Fruit fly (Drosophila melanogaster) whole organism, embryonic: ENCODE data around the gene Nopp140.

Source experiments
- CG12769 ChIP-seq: fragments of 200-800 bp; sonication (Bioruptor generic); optimal IDR thresholded peaks from 2 replicates; lab custom pipeline; 2019; ENCODE audit warnings: missing biosample characterization, mild to moderate bottlenecking, missing genetic modification characterization, moderate library complexity
- CG12942 ChIP-seq: fragments of 200-800 bp; sonication (Bioruptor generic); optimal IDR thresholded peaks from 3 replicates; lab custom pipeline; 2016; ENCODE audit warnings: missing biosample characterization, missing genetic modification characterization
- CG1602 ChIP-seq: fragments of 200-800 bp; sonication (Bioruptor generic); optimal IDR thresholded peaks from 3 replicates; lab custom pipeline; 2016; ENCODE audit warnings: missing biosample characterization, missing genetic modification characterization
- CG17829 ChIP-seq: fragments of 200-800 bp; optimal IDR thresholded peaks from 2 replicates; lab custom pipeline; 2019; ENCODE audit warnings: missing biosample characterization, mild to moderate bottlenecking, missing genetic modification characterization, moderate library complexity
- CG18619 ChIP-seq: fragments of 200-800 bp; sonication (Bioruptor generic); optimal IDR thresholded peaks from 3 replicates; lab custom pipeline; 2017; ENCODE audit warnings: missing biosample characterization, mild to moderate bottlenecking, missing genetic modification characterization
- CG2202 ChIP-seq: fragments of 200-800 bp; sonication (Bioruptor generic); optimal IDR thresholded peaks from 2 replicates; lab custom pipeline; 2018; ENCODE audit warnings: missing biosample characterization, mild to moderate bottlenecking, missing genetic modification characterization
- CG2712 ChIP-seq: fragments of 200-800 bp; optimal IDR thresholded peaks from 3 replicates; lab custom pipeline; 2019; ENCODE audit warnings: missing biosample characterization, mild to moderate bottlenecking, missing genetic modification characterization, moderate library complexity
- CG31224 ChIP-seq: fragments of 200-800 bp; sonication (Bioruptor generic); IDR thresholded peaks from 2 replicates; pipeline ENCODE4 v1.3.6; 2022; ENCODE audit warnings: missing biosample characterization, missing genetic modification characterization
- CG32532 ChIP-seq: fragments of 200-800 bp; sonication (Bioruptor generic); IDR thresholded peaks from 2 replicates; pipeline ENCODE4 v1.3.6; 2022; ENCODE audit warnings: missing biosample characterization, missing genetic modification characterization
- CG32767 ChIP-seq: fragments of 200-800 bp; sonication (Bioruptor generic); IDR thresholded peaks from 2 replicates; pipeline ENCODE4 v1.3.6; 2022; ENCODE audit warnings: missing biosample characterization, missing genetic modification characterization
- CG3407 ChIP-seq: fragments of 200-800 bp; sonication (Bioruptor generic); optimal IDR thresholded peaks from 2 replicates; lab custom pipeline; 2018; ENCODE audit warnings: missing biosample characterization, mild to moderate bottlenecking, missing genetic modification characterization
- CG3726 ChIP-seq: fragments of 200-800 bp; sonication (Bioruptor generic); IDR thresholded peaks from 3 replicates; pipeline ENCODE4, ENCODE4 v1.3.6; 2022; ENCODE audit warnings: missing biosample characterization, missing genetic modification characterization
- CG3847 ChIP-seq: fragments of 200-800 bp; sonication (Bioruptor generic); IDR thresholded peaks from 2 replicates; pipeline ENCODE4 v1.3.6; 2022; ENCODE audit warnings: missing biosample characterization, missing genetic modification characterization
- CG4424 ChIP-seq: fragments of 200-800 bp; sonication (Bioruptor generic); optimal IDR thresholded peaks from 3 replicates; lab custom pipeline; 2016; ENCODE audit warnings: missing biosample characterization, missing genetic modification characterization
- CG4730 ChIP-seq: fragments of 200-800 bp; sonication (Bioruptor generic); IDR thresholded peaks from 2 replicates; pipeline ENCODE4 v1.3.6; 2022; ENCODE audit warnings: missing biosample characterization, missing genetic modification characterization
- CG6689 ChIP-seq: fragments of 200-800 bp; sonication (Bioruptor generic); IDR thresholded peaks from 2 replicates; pipeline ENCODE4 v1.3.6; 2022; ENCODE audit warnings: missing biosample characterization, missing genetic modification characterization
- CG6854 ChIP-seq: fragments of 200-800 bp; sonication (Bioruptor generic); optimal IDR thresholded peaks from 3 replicates; lab custom pipeline; 2017; ENCODE audit warnings: missing biosample characterization, mild to moderate bottlenecking, missing genetic modification characterization
- CG7357 ChIP-seq: fragments of 200-800 bp; sonication (Bioruptor generic); IDR thresholded peaks from 3 replicates; pipeline ENCODE4 v1.3.6; 2022; ENCODE audit warnings: missing biosample characterization, missing genetic modification characterization
- CG8359 ChIP-seq: fragments of 200-800 bp; sonication (Bioruptor generic); optimal IDR thresholded peaks from 2 replicates; lab custom pipeline; 2017; ENCODE audit warnings: missing biosample characterization, mild to moderate bottlenecking, missing genetic modification characterization, borderline replicate concordance
- CG8765 ChIP-seq: fragments of 200-800 bp; sonication (Bioruptor generic); IDR thresholded peaks from 2 replicates; pipeline ENCODE4 v1.3.6; 2022; ENCODE audit warnings: missing biosample characterization, missing genetic modification characterization
- CG8924 ChIP-seq: fragments of 200-800 bp; optimal IDR thresholded peaks from 3 replicates; lab custom pipeline; 2019; ENCODE audit warnings: missing biosample characterization, mild to moderate bottlenecking, missing genetic modification characterization, moderate library complexity
- CG9817 ChIP-seq: fragments of 200-800 bp; sonication (Bioruptor generic); optimal IDR thresholded peaks from 2 replicates; lab custom pipeline; 2018; ENCODE audit warnings: missing biosample characterization, mild to moderate bottlenecking, missing genetic modification characterization, moderate library complexity
- D ChIP-seq, 2 experiments: fragments of 200-800 bp in 1 of 2; fragments of >200 bp in 1 of 2; sonication (Bioruptor generic) in 1 of 2; optimal IDR thresholded peaks; 2 replicates in 1 of 2; 3 replicates in 1 of 2; lab custom pipeline; 2017; ENCODE audit warnings: mild to moderate bottlenecking in 1 of 2, missing biosample characterization in 1 of 2, missing genetic modification characterization in 1 of 2, missing genetic modification reagents in 1 of 2
- D19B ChIP-seq: fragments of 200-800 bp; sonication (Bioruptor generic); optimal IDR thresholded peaks from 2 replicates; lab custom pipeline; 2017; ENCODE audit warnings: missing biosample characterization, mild to moderate bottlenecking, missing genetic modification characterization
- Dbx ChIP-seq: fragments of 200-800 bp; sonication (Bioruptor generic); IDR thresholded peaks from 3 replicates; pipeline ENCODE4 v1.3.6; 2022; ENCODE audit warnings: missing biosample characterization, missing genetic modification characterization
- Deaf1 ChIP-seq: fragments of 200-800 bp; optimal IDR thresholded peaks from 3 replicates; lab custom pipeline; 2019; ENCODE audit warnings: missing biosample characterization, mild to moderate bottlenecking, missing genetic modification characterization, moderate library complexity
- Gug ChIP-seq: fragments of 200-800 bp; sonication (Bioruptor generic); IDR thresholded peaks from 4 replicates; pipeline ENCODE4 v1.3.6; 2022; ENCODE audit warnings: missing biosample characterization, missing genetic modification characterization
- H2.0 ChIP-seq: fragments of 200-800 bp; sonication (Bioruptor generic); IDR thresholded peaks from 2 replicates; pipeline ENCODE4 v1.3.6; 2022; ENCODE audit warnings: missing biosample characterization, missing genetic modification characterization
- HLHmδ ChIP-seq: fragments of 200-800 bp; sonication (Bioruptor generic); optimal IDR thresholded peaks from 2 replicates; lab custom pipeline; 2018; ENCODE audit warnings: missing biosample characterization, mild to moderate bottlenecking, missing genetic modification characterization, moderate library complexity
- Hr39 ChIP-seq: fragments of >200 bp; optimal IDR thresholded peaks from 2 replicates; lab custom pipeline; 2017
- Hsf ChIP-seq: fragments of 200-800 bp; sonication (Bioruptor generic); optimal IDR thresholded peaks from 3 replicates; lab custom pipeline; 2016; ENCODE audit warnings: missing biosample characterization, missing genetic modification characterization
- Oli ChIP-seq: fragments of 200-800 bp; sonication (Bioruptor generic); optimal IDR thresholded peaks from 2 replicates; lab custom pipeline; 2018; ENCODE audit warnings: missing biosample characterization, mild to moderate bottlenecking, missing genetic modification characterization, moderate library complexity
- Stat92E ChIP-seq, 3 experiments: fragments of >200 bp in 2 of 3; fragments of 200-800 bp in 1 of 3; sonication (Bioruptor generic) in 1 of 3; optimal IDR thresholded peaks; 2 replicates each; lab custom pipeline; 2017 to 2019; ENCODE audit warnings: missing biosample characterization in 3 of 3, missing genetic modification characterization in 3 of 3, mild to moderate bottlenecking in 1 of 3, moderate library complexity in 1 of 3
- ac ChIP-seq: fragments of 200-800 bp; sonication (Bioruptor generic); optimal IDR thresholded peaks from 3 replicates; lab custom pipeline; 2017; ENCODE audit warnings: missing biosample characterization, mild to moderate bottlenecking, missing genetic modification characterization
- bsh ChIP-seq, 2 experiments: fragments of 200-800 bp; sonication (Bioruptor generic); optimal IDR thresholded peaks; 2 replicates each; lab custom pipeline; 2017 to 2018; ENCODE audit warnings: mild to moderate bottlenecking in 2 of 2, missing biosample characterization in 2 of 2, missing genetic modification characterization in 2 of 2, moderate library complexity in 1 of 2
- dmrt11E ChIP-seq: fragments of 200-800 bp; sonication (Bioruptor generic); optimal IDR thresholded peaks from 3 replicates; lab custom pipeline; 2018; ENCODE audit warnings: missing biosample characterization, mild to moderate bottlenecking, missing genetic modification characterization, moderate library complexity
- dysf ChIP-seq: fragments of 200-800 bp; sonication (Bioruptor generic); IDR thresholded peaks from 3 replicates; pipeline ENCODE4 v1.3.6; 2022; ENCODE audit warnings: missing biosample characterization, missing genetic modification characterization
- gem ChIP-seq: fragments of 200-800 bp; sonication (Bioruptor generic); optimal IDR thresholded peaks from 2 replicates; lab custom pipeline; 2019; ENCODE audit warnings: missing biosample characterization, mild to moderate bottlenecking, missing genetic modification characterization, moderate library complexity
- gfzf ChIP-seq: fragments of 200-800 bp; sonication (Bioruptor generic); optimal IDR thresholded peaks from 2 replicates; lab custom pipeline; 2016; ENCODE audit warnings: missing biosample characterization, mild to moderate bottlenecking, missing genetic modification characterization, moderate library complexity
- ind ChIP-seq: fragments of 200-800 bp; sonication (Bioruptor generic); optimal IDR thresholded peaks from 3 replicates; lab custom pipeline; 2016; ENCODE audit warnings: missing biosample characterization, missing genetic modification characterization
- lab ChIP-seq: fragments of 200-800 bp; sonication (Bioruptor generic); optimal IDR thresholded peaks from 3 replicates; lab custom pipeline; 2017; ENCODE audit warnings: missing biosample characterization, missing genetic modification characterization, mild to moderate bottlenecking, moderate library complexity, missing genetic modification reagents
- luna ChIP-seq: fragments of 200-800 bp; sonication (Bioruptor generic); optimal IDR thresholded peaks from 2 replicates; lab custom pipeline; 2016; ENCODE audit warnings: missing biosample characterization, missing genetic modification characterization
- oc ChIP-seq: fragments of 200-800 bp; sonication (Bioruptor generic); optimal IDR thresholded peaks from 2 replicates; lab custom pipeline; 2018; ENCODE audit warnings: missing biosample characterization, mild to moderate bottlenecking, missing genetic modification characterization, moderate library complexity
- otp ChIP-seq: fragments of 200-800 bp; sonication (Bioruptor generic); IDR thresholded peaks from 3 replicates; pipeline ENCODE4, ENCODE4 v1.3.6; 2022; ENCODE audit warnings: missing biosample characterization, missing genetic modification characterization
- psq ChIP-seq: fragments of 200-800 bp; sonication (Bioruptor generic); optimal IDR thresholded peaks from 2 replicates; lab custom pipeline; 2017; ENCODE audit warnings: missing biosample characterization, missing genetic modification characterization
- so ChIP-seq: fragments of 200-800 bp; sonication (Bioruptor generic); IDR thresholded peaks from 3 replicates; pipeline ENCODE4 v1.3.6; 2022; ENCODE audit warnings: missing biosample characterization, missing genetic modification characterization
- tio ChIP-seq: fragments of 200-800 bp; sonication (Bioruptor generic); optimal IDR thresholded peaks from 2 replicates; lab custom pipeline; 2017; ENCODE audit warnings: missing biosample characterization, missing genetic modification characterization, inconsistent platforms
- ttk ChIP-seq: fragments of 200-800 bp; sonication (Bioruptor generic); IDR thresholded peaks from 2 replicates; pipeline ENCODE4 v2.1.2; 2022; ENCODE audit warnings: missing biosample characterization, missing genetic modification characterization
- zf30C ChIP-seq: fragments of 200-800 bp; sonication (Bioruptor generic); optimal IDR thresholded peaks from 3 replicates; lab custom pipeline; 2018; ENCODE audit warnings: missing biosample characterization, mild to moderate bottlenecking, missing genetic modification characterization

Gene Nopp140

DNA sequence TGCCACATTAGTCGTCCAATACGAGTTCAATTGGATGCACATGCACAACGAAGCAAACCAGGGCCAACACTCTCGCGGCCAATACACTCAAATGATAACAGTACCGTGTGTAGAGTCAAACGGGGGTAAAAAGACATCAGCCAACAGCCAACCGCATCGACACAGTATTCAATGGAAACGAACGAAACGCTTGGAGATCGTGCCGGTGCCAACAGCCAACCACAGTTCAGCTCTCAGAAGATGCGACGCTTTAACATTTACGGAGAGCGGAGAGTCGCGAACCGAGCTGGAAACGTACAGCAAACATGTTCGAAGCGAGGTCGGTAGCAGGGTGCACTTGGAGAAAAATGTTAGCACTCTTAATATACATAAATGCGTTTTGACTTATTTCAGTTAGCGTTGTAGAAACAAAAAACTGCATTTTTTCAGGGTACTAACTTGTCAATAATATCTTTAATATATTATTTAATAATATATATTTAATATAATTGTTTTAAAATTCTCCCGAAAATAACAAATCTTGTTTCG, 24.5 kb upstream of the Nopp140 start (continued):
- peak; percentile 87 for TF ChIP-seq gem (tag; lab: Kevin White, UChicago)
- TF ChIP-seq CG6854 (GFP tag; lab: Kevin White, UChicago) = no peak
- TF ChIP-seq CG8924 (tag; lab: Kevin White, UChicago) = peak; percentile 71
- TF ChIP-seq CG3847 (GFP tag; lab: Robert Waterston, UW) = no peak
- TF ChIP-seq CG3726 (GFP tag; lab: Robert Waterston, UW) = 0 out of 3 replicates have a peak, but pooled peaks have one; percentile 17
- no peak for TF ChIP-seq D19B (GFP tag; lab: Kevin White, UChicago)
- TF ChIP-seq CG4730 (GFP tag; lab: Robert Waterston, UW) = 0 out of 2 replicates have a peak, but pooled peaks have one; percentile 16
- peak; percentile 62 for TF ChIP-seq CG4424 (GFP tag; lab: Kevin White, UChicago)
- TF ChIP-seq H2.0 = peak; percentile 54; the same call in 1 of the 2 replicates
- peak; percentile 63 for TF ChIP-seq CG6689 (GFP tag; lab: Robert Waterston, UW)
- TF ChIP-seq CG32532 = peak; percentile 72; the same call in 1 of the 2 replicates
- TF ChIP-seq CG17829 (tag; lab: Kevin White, UChicago) = peak; percentile 80
- peak; percentile 40; the same call in 1 of the 2 replicates for TF ChIP-seq ttk
- peak; percentile 50 to 86 for TF ChIP-seq bsh (GFP tag; optimal IDR thresholded peaks at IDR 0.05; lab: Kevin White, UChicago)
- TF ChIP-seq CG9817 (tag; lab: Kevin White, UChicago) = peak; percentile 33
- peak; percentile 71 for TF ChIP-seq oc
- TF ChIP-seq Oli (tag; lab: Kevin White, UChicago) = peak; percentile 70
- peak; percentile 86 for TF ChIP-seq Deaf1 (tag; lab: Kevin White, UChicago)
- peak; percentile 40 for TF ChIP-seq ac
- TF ChIP-seq CG12769 (tag; lab: Kevin White, UChicago) = no peak
- TF ChIP-seq CG1602 (GFP tag; lab: Kevin White, UChicago) = peak; percentile 59
- peak; percentile 30 for TF ChIP-seq Hsf
- TF ChIP-seq CG7357 (GFP tag; lab: Robert Waterston, UW) = peak; percentile 24; the same call in 1 of the 3 replicates
- peak; percentile 20; the same call in 1 of the 2 replicates for TF ChIP-seq CG31224 (GFP tag; lab: Robert Waterston, UW)
- peak; percentile 60; the same call in 1 of the 3 replicates for TF ChIP-seq so (GFP tag; lab: Robert Waterston, UW)
- TF ChIP-seq psq (GFP tag; lab: Kevin White, UChicago) = peak; percentile 44
- TF ChIP-seq CG2202 (tag; lab: Kevin White, UChicago) = peak; percentile 52
- TF ChIP-seq HLHmδ (GFP tag; lab: Kevin White, UChicago) = no peak
- TF ChIP-seq gfzf (GFP tag; lab: Kevin White, UChicago) = no peak
- TF ChIP-seq CG8765 (GFP tag; lab: Robert Waterston, UW) = no peak
- TF ChIP-seq CG8359 (GFP tag; lab: Kevin White, UChicago) = peak; percentile 33
- TF ChIP-seq CG32767 (GFP tag; lab: Robert Waterston, UW) = peak; percentile 75
- peak; percentile 49 for TF ChIP-seq ind (GFP tag; lab: Kevin White, UChicago)
- no peak for TF ChIP-seq Hr39 (lab: Kevin White, UChicago)
- peak in 1 of 3 experiments; percentile 53 for TF ChIP-seq Stat92E (GFP tag; optimal IDR thresholded peaks at IDR 0.05; lab: Kevin White, UChicago)
- TF ChIP-seq dmrt11E (tag; lab: Kevin White, UChicago) = peak; percentile 87
- TF ChIP-seq CG2712 (tag; lab: Kevin White, UChicago) = peak; percentile 85
- peak; percentile 35; the same call in 1 of the 4 replicates for TF ChIP-seq Gug (GFP tag; lab: Robert Waterston, UW)
- peak; percentile 27 for TF ChIP-seq CG12942
- no peak for TF ChIP-seq D (optimal IDR thresholded peaks at IDR 0.05; lab: Kevin White, UChicago)
- TF ChIP-seq D (GFP tag; optimal IDR thresholded peaks at IDR 0.05; lab: Kevin White, UChicago) = peak; percentile 68
- peak; percentile 69; the same call in 2 of the 3 replicates for TF ChIP-seq dysf (GFP tag; lab: Robert Waterston, UW)
- TF ChIP-seq zf30C (GFP tag; lab: Kevin White, UChicago) = peak; percentile 95
- TF ChIP-seq lab (GFP tag; lab: Kevin White, UChicago) = no peak
- no peak for TF ChIP-seq luna (GFP tag; lab: Kevin White, UChicago)
- TF ChIP-seq tio (GFP tag; lab: Kevin White, UChicago) = peak; percentile 25
- no peak for TF ChIP-seq Dbx (GFP tag; lab: Robert Waterston, UW)
- peak; percentile 45 for TF ChIP-seq CG18619 (GFP tag; lab: Kevin White, UChicago)
- TF ChIP-seq otp (GFP tag; lab: Robert Waterston, UW) = peak; percentile 57; the same call in 1 of the 3 replicates
- peak; percentile 25 for TF ChIP-seq CG3407 (GFP tag; lab: Kevin White, UChicago)
